Worm (Caenorhabditis elegans) whole organism, L4/young adult: Measurements from ENCODE around the gene odd-2.

Experiments
- W03F9.2 ChIP-seq: fragments of 150-350 bp; optimal IDR thresholded peaks from 2 replicates; lab custom pipeline; 2014; ENCODE audit warnings: missing biosample characterization, missing genetic modification characterization
- him-1 ChIP-seq: sonication (generic microtip); optimal IDR thresholded peaks from 2 replicates; lab custom pipeline; 2016; ENCODE audit warnings: missing genotype, missing genetic modification reagents, missing genetic modification characterization, missing compliant biosample characterization

DNA sequence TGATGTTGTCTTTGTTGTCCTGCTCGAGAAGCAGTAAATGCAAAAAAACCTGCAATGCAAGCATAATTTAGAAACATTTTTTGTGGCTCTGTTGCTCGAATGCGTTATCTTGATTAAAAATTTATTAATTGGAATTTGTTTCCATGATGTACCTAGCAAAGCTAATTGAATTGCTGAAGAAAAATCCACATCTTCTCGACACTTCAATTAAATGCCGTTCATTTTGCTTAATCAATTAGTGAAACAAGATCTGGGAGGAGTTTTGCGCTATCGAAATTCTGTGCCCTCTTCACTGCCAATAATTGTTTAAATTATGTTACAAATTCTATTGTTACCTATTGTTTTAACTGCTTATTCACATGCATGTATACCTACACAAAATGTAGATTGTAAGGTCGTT is 15.5 kb upstream of the odd-2 start, which contains the start of gene T25B2.3:
- TF ChIP-seq him-1 (no peak), W03F9.2 (no peak)
